Worm (Caenorhabditis elegans) whole organism, L3 larva: Measurements from ENCODE around the gene hlh-4.

Source experiments
- R02D3.7 ChIP-seq: fragments of 150-350 bp; optimal IDR thresholded peaks from 2 replicates; lab custom pipeline; 2014; ENCODE audit warnings: missing biosample characterization, missing genetic modification characterization
- ama-1 ChIP-seq: fragments of 150-350 bp; optimal IDR thresholded peaks from 2 replicates; lab custom pipeline; 2018

ce11 chrIII:9697886-9698285 is 41.0 kb downstream of the hlh-4 start:
- TF ChIP-seq R02D3.7 (tag; lab: Kevin White, UChicago) (no peak), ama-1 (lab: Kevin White, UChicago) (peak; percentile 41)
